Worm (Caenorhabditis elegans) whole organism, late embryonic: Measurements from ENCODE around the gene F35A5.1.

Experiments
- C38D4.7 ChIP-seq: fragments of 200-800 bp; sonication (Bioruptor generic); optimal IDR thresholded peaks from 2 replicates; lab custom pipeline; 2018; ENCODE audit warnings: mild to moderate bottlenecking, missing genetic modification characterization, moderate library complexity, missing compliant biosample characterization
- F13H6.1 ChIP-seq: sonication (generic microtip); optimal IDR thresholded peaks from 2 replicates; lab custom pipeline; 2016; ENCODE audit warnings: missing genetic modification characterization, missing compliant biosample characterization
- K02D7.2 ChIP-seq: sonication (generic microtip); optimal IDR thresholded peaks from 2 replicates; lab custom pipeline; 2017; ENCODE audit warnings: mild to moderate bottlenecking, missing genetic modification characterization, missing compliant biosample characterization
- Y22D7AL.16 ChIP-seq: sonication (generic microtip); optimal IDR thresholded peaks from 2 replicates; lab custom pipeline; 2016; ENCODE audit warnings: missing genetic modification characterization, missing compliant biosample characterization
- ahr-1 ChIP-seq: sonication (generic microtip); optimal IDR thresholded peaks from 2 replicates; lab custom pipeline; 2016; ENCODE audit warnings: missing genetic modification characterization, missing compliant biosample characterization
- ama-1 ChIP-seq: fragments of 150-350 bp; optimal IDR thresholded peaks from 2 replicates; lab custom pipeline; 2014
- ceh-19 ChIP-seq: fragments of 200-800 bp; sonication (Bioruptor generic); optimal IDR thresholded peaks from 2 replicates; lab custom pipeline; 2018; ENCODE audit warnings: mild to moderate bottlenecking, missing genetic modification characterization, missing compliant biosample characterization
- ceh-2 ChIP-seq: sonication (generic microtip); optimal IDR thresholded peaks from 2 replicates; lab custom pipeline; 2016; ENCODE audit warnings: missing genotype, missing genetic modification characterization, missing compliant biosample characterization
- ceh-30 ChIP-seq: fragments of 150-350 bp; optimal IDR thresholded peaks from 2 replicates; lab custom pipeline; 2014; ENCODE audit warnings: missing biosample characterization, missing genetic modification characterization
- ceh-34 ChIP-seq: sonication (generic microtip); optimal IDR thresholded peaks from 2 replicates; lab custom pipeline; 2016; ENCODE audit warnings: mild to moderate bottlenecking, missing genetic modification characterization, missing compliant biosample characterization
- ceh-6 ChIP-seq: fragments of 200-800 bp; sonication (Bioruptor generic); optimal IDR thresholded peaks from 2 replicates; lab custom pipeline; 2018; ENCODE audit warnings: mild to moderate bottlenecking, missing genetic modification characterization, missing compliant biosample characterization
- che-1 ChIP-seq: sonication (generic microtip); optimal IDR thresholded peaks from 2 replicates; lab custom pipeline; 2016; ENCODE audit warnings: mild to moderate bottlenecking, missing genetic modification characterization, missing compliant biosample characterization
- dve-1 ChIP-seq: sonication (generic microtip); optimal IDR thresholded peaks from 2 replicates; lab custom pipeline; 2017; ENCODE audit warnings: antibody characterized with exemption, mild to moderate bottlenecking, missing genetic modification characterization, missing compliant biosample characterization
- elt-2 ChIP-seq: sonication (generic microtip); optimal IDR thresholded peaks from 2 replicates; lab custom pipeline; 2016; ENCODE audit warnings: missing genetic modification reagents, missing genetic modification characterization, missing compliant biosample characterization
- elt-4 ChIP-seq: sonication (generic microtip); optimal IDR thresholded peaks from 2 replicates; lab custom pipeline; 2016; ENCODE audit warnings: missing genetic modification characterization, missing compliant biosample characterization
- ets-4 ChIP-seq: sonication (generic microtip); optimal IDR thresholded peaks from 2 replicates; lab custom pipeline; 2016; ENCODE audit warnings: missing genetic modification characterization, missing compliant biosample characterization
- fax-1 ChIP-seq: sonication (generic microtip); optimal IDR thresholded peaks from 2 replicates; lab custom pipeline; 2016; ENCODE audit warnings: missing genotype, missing genetic modification characterization, missing compliant biosample characterization
- gmeb-2 ChIP-seq: sonication (generic microtip); optimal IDR thresholded peaks from 2 replicates; lab custom pipeline; 2016; ENCODE audit warnings: missing genetic modification characterization, inconsistent platforms, missing compliant biosample characterization
- hlh-13 ChIP-seq: fragments of 200-800 bp; sonication (Bioruptor generic); optimal IDR thresholded peaks from 2 replicates; lab custom pipeline; 2018; ENCODE audit warnings: mild to moderate bottlenecking, missing genetic modification characterization, missing compliant biosample characterization
- hlh-15 ChIP-seq: sonication (generic microtip); optimal IDR thresholded peaks from 2 replicates; lab custom pipeline; 2016; ENCODE audit warnings: missing genetic modification characterization, missing compliant biosample characterization
- hlh-6 ChIP-seq: sonication (generic microtip); optimal IDR thresholded peaks from 2 replicates; lab custom pipeline; 2016; ENCODE audit warnings: missing genotype, missing genetic modification characterization, missing compliant biosample characterization
- hlh-8 ChIP-seq: sonication (generic microtip); optimal IDR thresholded peaks from 2 replicates; lab custom pipeline; 2016; ENCODE audit warnings: missing genotype, missing genetic modification characterization, missing compliant biosample characterization
- lim-6 ChIP-seq: sonication (generic microtip); optimal IDR thresholded peaks from 2 replicates; lab custom pipeline; 2016; ENCODE audit warnings: missing genetic modification characterization, missing compliant biosample characterization
- lin-11 ChIP-seq: fragments of 200-800 bp; sonication (Bioruptor generic); optimal IDR thresholded peaks from 2 replicates; lab custom pipeline; 2018; ENCODE audit warnings: mild to moderate bottlenecking, missing genetic modification characterization, missing compliant biosample characterization
- madf-2 ChIP-seq: sonication (generic microtip); optimal IDR thresholded peaks from 2 replicates; lab custom pipeline; 2017; ENCODE audit warnings: missing genetic modification characterization, missing compliant biosample characterization
- nfya-1 ChIP-seq: sonication (generic microtip); optimal IDR thresholded peaks from 2 replicates; lab custom pipeline; 2017; ENCODE audit warnings: missing genetic modification characterization, mild to moderate bottlenecking, missing compliant biosample characterization, antibody characterized with exemption, moderate library complexity
- nhr-11 ChIP-seq: fragments of 150-350 bp; optimal IDR thresholded peaks from 2 replicates; lab custom pipeline; 2014; ENCODE audit warnings: missing biosample characterization, missing genetic modification characterization
- nhr-232 ChIP-seq: sonication (generic microtip); optimal IDR thresholded peaks from 2 replicates; lab custom pipeline; 2016; ENCODE audit warnings: missing genetic modification characterization, missing compliant biosample characterization
- pag-3 ChIP-seq: sonication (generic microtip); optimal IDR thresholded peaks from 2 replicates; lab custom pipeline; 2016; ENCODE audit warnings: missing compliant biosample characterization, missing genetic modification characterization, borderline replicate concordance
- pax-1 ChIP-seq: fragments of 150-350 bp; optimal IDR thresholded peaks from 2 replicates; lab custom pipeline; 2014; ENCODE audit warnings: missing biosample characterization, missing genetic modification characterization
- pha-4 ChIP-seq: fragments of 150-350 bp; optimal IDR thresholded peaks from 2 replicates; lab custom pipeline; 2018; ENCODE audit warnings: missing biosample characterization, missing genetic modification reagents, missing genetic modification characterization
- ref-2 ChIP-seq: sonication (generic microtip); optimal IDR thresholded peaks from 2 replicates; lab custom pipeline; 2016; ENCODE audit warnings: missing genetic modification characterization, missing compliant biosample characterization
- rnt-1 ChIP-seq: sonication (generic microtip); optimal IDR thresholded peaks from 2 replicates; lab custom pipeline; 2016; ENCODE audit warnings: missing genetic modification characterization, missing compliant biosample characterization
- sox-2 ChIP-seq: fragments of 200-800 bp; sonication (Bioruptor generic); IDR thresholded peaks from 2 replicates; pipeline ENCODE4 v1.3.6; 2022; ENCODE audit warnings: missing genetic modification reagents, missing genetic modification characterization, missing compliant biosample characterization
- sox-4 ChIP-seq: sonication (generic microtip); optimal IDR thresholded peaks from 2 replicates; lab custom pipeline; 2017; ENCODE audit warnings: mild to moderate bottlenecking, missing genetic modification characterization, inconsistent platforms, missing compliant biosample characterization
- unc-3 ChIP-seq, 2 experiments: fragments of 200-800 bp in 1 of 2; sonication (Bioruptor generic) in 1 of 2; sonication (generic microtip) in 1 of 2; conservative IDR thresholded peaks in 1 of 2; optimal IDR thresholded peaks in 1 of 2; 2 replicates each; pipeline versions ENCODE4 v1.3.6 to Lab custom; 2016 to 2022; ENCODE audit warnings: missing compliant biosample characterization in 2 of 2, missing genetic modification characterization in 2 of 2, missing genetic modification reagents in 1 of 2
- ztf-16 ChIP-seq: sonication (generic microtip); optimal IDR thresholded peaks from 2 replicates; lab custom pipeline; 2017; ENCODE audit warnings: missing genetic modification characterization, missing compliant biosample characterization

The F35A5.1 gene

DNA sequence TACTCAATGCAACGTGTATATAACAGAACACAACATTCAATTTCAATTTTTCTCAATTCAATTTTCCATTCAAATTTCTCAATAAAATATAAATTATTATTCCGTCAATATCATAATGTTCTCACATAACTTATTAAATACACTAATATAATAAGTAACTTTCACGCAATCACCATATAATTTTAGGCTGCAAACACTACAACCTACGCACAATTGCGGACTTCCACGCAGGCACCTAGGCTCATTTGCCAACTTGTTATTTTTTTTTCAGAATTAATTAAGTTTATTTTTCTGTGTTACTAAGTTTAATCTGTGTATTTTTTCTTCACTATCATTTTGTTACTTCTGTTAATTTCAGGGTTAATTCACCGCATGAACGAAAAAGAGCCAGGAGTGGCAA is 34.9 kb upstream of the F35A5.1 start, which contains the start of gene F47B7.2 (continued):
- TF ChIP-seq sox-4 (tag; lab: Kevin White, UChicago) = no peak
- no peak for TF ChIP-seq ahr-1

DNA sequence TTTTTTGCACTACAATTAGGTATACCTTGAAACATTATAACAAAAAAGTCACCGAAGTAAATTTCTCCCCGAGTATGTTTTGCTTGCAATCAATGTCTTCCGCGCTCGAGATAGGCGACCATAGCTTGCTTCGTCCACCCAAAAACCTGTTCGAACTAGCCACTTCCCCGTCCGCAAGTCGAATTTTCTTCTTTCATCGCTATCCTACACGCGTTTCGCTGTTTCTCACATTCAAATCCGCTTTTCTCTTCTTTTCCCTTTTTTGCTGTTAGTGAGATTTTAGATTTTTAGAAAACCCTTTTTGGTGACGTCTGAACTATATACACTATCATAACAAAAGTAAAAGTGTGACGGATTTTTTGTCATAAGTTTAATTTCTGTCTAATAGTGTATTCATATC is 34.0 kb upstream of the F35A5.1 start:
- TF ChIP-seq madf-2 (tag; lab: Kevin White, UChicago) = no peak
- TF ChIP-seq ets-4 = no peak
- TF ChIP-seq hlh-8 (tag; lab: Kevin White, UChicago) = no peak
- no peak for TF ChIP-seq lim-6 (tag; lab: Kevin White, UChicago)
- TF ChIP-seq ama-1 (lab: Kevin White, UChicago) = no peak
- no peak for TF ChIP-seq K02D7.2 (tag; lab: Kevin White, UChicago)
- TF ChIP-seq pag-3 (tag; lab: Kevin White, UChicago) = no peak
- TF ChIP-seq ceh-30 (tag; lab: Kevin White, UChicago) = no peak
- TF ChIP-seq F13H6.1 (tag; lab: Kevin White, UChicago) = no peak
- TF ChIP-seq gmeb-2 (tag; lab: Kevin White, UChicago) = no peak
- TF ChIP-seq ztf-16 (tag; lab: Kevin White, UChicago) = no peak
- no peak for TF ChIP-seq nhr-11
- no peak for TF ChIP-seq unc-3 (GFP tag; conservative IDR thresholded peaks at IDR 0.05; lab: Robert Waterston, UW)
- TF ChIP-seq unc-3 (tag; optimal IDR thresholded peaks at IDR 0.05; lab: Kevin White, UChicago) = no peak
- TF ChIP-seq che-1 (tag; lab: Kevin White, UChicago) = no peak
- TF ChIP-seq Y22D7AL.16 (tag; lab: Kevin White, UChicago) = no peak
- no peak for TF ChIP-seq ref-2 (tag; lab: Kevin White, UChicago)

DNA sequence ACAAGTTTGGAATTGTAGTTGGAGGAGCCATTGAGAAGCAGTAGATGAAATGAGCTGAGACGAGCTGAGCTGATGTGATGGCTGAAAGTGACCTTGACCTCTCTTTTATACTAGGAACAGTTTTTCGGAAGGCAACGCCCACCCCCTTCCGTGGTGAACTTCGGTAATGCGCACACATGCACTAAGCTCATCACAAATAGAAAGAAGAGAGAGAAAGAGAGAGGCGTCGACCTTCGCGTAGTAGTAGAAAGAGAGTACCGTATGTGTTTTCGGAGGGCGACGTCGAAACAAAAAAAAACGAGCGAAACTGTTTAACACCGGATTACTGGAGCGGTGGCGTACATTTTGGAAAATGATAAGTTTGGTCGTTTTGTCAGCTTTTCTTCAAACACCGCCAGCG is 26.2 kb upstream of the F35A5.1 start, which contains the start of gene marg-1:
marg-1 (minus strand) TSS at position 101 of the 400 bp plus-strand sequence.
- TF ChIP-seq ceh-30 (tag; lab: Kevin White, UChicago) (no peak), hlh-8 (tag; lab: Kevin White, UChicago) (no peak), ceh-34 (tag; lab: Kevin White, UChicago) (no peak), rnt-1 (no peak), pax-1 (tag; lab: Kevin White, UChicago) (no peak), fax-1 (tag; lab: Kevin White, UChicago) (no peak), che-1 (tag; lab: Kevin White, UChicago) (no peak), hlh-15 (tag; lab: Kevin White, UChicago) (no peak), sox-2 (no peak), elt-2 (tag; lab: Kevin White, UChicago) (no peak), elt-4 (tag; lab: Kevin White, UChicago) (no peak), hlh-13 (no peak)

DNA sequence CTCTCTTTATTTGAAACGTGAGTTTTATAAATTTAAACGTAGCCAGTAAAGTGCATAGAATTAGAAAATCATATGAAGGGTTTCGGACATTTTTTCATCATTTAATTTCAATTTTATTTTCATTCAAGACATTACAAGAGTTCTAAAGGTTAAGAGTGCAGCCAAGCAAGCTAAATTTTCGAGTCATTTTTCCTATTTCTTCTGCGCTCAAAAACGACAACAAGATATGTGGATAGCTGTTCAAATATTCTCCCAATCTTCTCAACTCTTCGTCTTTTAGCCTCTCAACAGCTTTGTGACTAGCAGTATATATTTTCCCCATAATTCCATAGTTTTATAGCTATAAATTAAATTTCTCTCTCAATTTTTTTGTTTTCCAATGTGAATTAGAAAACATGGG is 23.6 kb upstream of the F35A5.1 start:
- TF ChIP-seq pha-4 (no peak), gmeb-2 (tag; lab: Kevin White, UChicago) (no peak), ceh-2 (tag; lab: Kevin White, UChicago) (no peak), ets-4 (no peak), ceh-19 (GFP tag; lab: Kevin White, UChicago) (no peak), lim-6 (tag; lab: Kevin White, UChicago) (no peak), F13H6.1 (tag; lab: Kevin White, UChicago) (no peak), nfya-1 (no peak), ceh-6 (no peak), hlh-6 (no peak), madf-2 (tag; lab: Kevin White, UChicago) (no peak), elt-2 (tag; lab: Kevin White, UChicago) (no peak), pax-1 (tag; lab: Kevin White, UChicago) (no peak), lin-11 (no peak), nhr-232 (tag; lab: Kevin White, UChicago) (no peak), C38D4.7 (GFP tag; lab: Kevin White, UChicago) (no peak), dve-1 (tag; lab: Kevin White, UChicago) (no peak), ama-1 (lab: Kevin White, UChicago) (no peak)
